Fruit fly (Drosophila melanogaster) whole organism, larva: ENCODE data around the gene CG13390.

Experiments used
- noc ChIP-seq: fragments of 200-800 bp; sonication (Bioruptor generic); optimal IDR thresholded peaks from 3 replicates; lab custom pipeline; 2019; ENCODE audit warnings: missing biosample characterization, mild to moderate bottlenecking, missing genetic modification characterization, moderate library complexity

The CG13390 gene

DNA sequence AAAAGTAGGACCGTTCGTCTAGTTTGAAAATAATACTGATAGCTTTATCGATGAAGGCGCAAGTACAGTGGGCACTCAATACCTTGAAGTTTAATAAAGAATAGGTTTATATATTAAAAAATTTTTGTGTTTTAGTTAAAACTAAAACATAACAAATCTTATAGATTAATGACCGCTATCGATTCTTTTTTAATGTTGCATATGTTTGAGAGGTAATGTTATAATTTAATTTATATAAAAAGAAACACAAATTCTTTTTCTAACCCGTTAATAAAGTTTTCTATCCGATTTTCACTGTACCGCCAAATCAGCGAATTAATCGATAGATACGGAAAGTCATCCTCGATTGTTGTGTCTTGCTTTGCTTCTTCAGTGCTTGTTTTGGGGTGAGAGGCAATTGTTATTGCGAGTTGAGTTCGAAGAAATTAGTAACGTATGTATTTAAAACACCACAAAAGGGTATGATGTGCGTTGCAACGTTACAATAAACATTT is 7.6 kb upstream of the CG13390 start, which contains the start of the genes Dad1 and CG13384:
Dad1 (minus strand) TSS at position 30 of the 494 bp plus-strand sequence.
CG13384 (plus strand) TSS at position 348 of the 494 bp plus-strand sequence.
- TF ChIP-seq noc (tag; lab: Kevin White, UChicago), result peak; percentile 97

DNA sequence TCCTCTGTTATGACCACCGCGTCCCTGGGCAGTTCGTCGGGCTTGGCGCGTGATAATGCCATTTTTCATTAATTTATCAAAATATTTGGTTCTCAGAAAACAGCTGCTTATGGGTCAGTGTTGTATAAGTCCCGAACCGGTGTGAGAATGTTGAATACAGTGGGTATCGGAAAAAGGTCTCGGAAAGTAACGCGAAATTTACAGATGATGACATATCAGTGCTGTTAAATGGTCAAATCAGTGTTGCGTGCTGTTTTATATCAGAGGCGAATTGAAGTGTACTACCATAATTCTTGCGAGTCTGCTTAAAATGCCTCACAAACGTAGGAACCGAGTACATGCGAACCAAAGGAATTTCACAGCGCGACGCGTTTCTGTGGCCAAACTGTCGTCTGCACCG is 6.0 kb upstream of the CG13390 start, which contains the start of the genes CG13392 and Rcd4:
CG13392 (minus strand) TSS at position 162 of the 400 bp plus-strand sequence.
Rcd4 (plus strand) TSS at position 216 of the 400 bp plus-strand sequence.
- TF ChIP-seq noc (tag; lab: Kevin White, UChicago), result peak; percentile 69

DNA sequence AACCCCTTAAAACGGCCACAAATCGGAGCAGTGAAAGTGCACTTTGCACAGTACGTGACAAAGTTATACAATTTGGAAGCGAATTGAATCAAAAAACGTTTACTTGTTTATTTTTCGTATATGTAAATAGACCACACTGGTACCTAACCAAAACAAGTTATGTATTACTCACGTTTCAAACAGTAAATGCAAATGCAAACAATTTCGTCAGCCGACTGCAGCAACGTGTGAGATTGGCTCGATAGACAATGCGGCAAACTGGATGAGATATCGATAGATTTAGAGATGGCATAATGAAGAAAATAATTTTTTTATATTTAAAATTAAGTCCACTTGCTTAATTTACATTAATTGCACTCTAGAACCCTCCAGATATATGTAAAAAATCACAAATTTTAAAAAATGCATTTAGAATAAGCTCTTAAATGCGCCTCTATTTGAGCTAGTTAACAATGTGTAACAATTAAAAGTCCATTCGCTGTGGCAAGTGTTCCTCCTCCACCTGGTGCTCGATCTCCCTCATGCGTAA is 5.0 kb upstream of the CG13390 start, which contains the start of gene AlaRS:
AlaRS (minus strand) TSS at position 257 of the 529 bp plus-strand sequence.
- peak; percentile 70 for TF ChIP-seq noc (tag; lab: Kevin White, UChicago)

dm6 chr2L:8374235-8374634 is 2.4 kb downstream of the CG13390 start, which contains the start of gene Wdr82:
Gene Wdr82, plus strand, starts transcription at chr2L:8374461.
- no peak for TF ChIP-seq noc (tag; lab: Kevin White, UChicago)

- no peak for TF ChIP-seq noc (tag; lab: Kevin White, UChicago)
Measured at dm6 chr2L:8372248-8372647, 4.3 kb downstream of the CG13390 start.

dm6 chr2L:8371354-8371937 is 5.2 kb downstream of the CG13390 start:
- TF ChIP-seq noc (tag; lab: Kevin White, UChicago), result no peak

dm6 chr2L:8370364-8371326 is 6.0 kb downstream of the CG13390 start, which contains the start of gene CG17292:
Gene CG17292, plus strand, starts transcription at chr2L:8370454.
- peak; percentile 70 for TF ChIP-seq noc (tag; lab: Kevin White, UChicago)

DNA sequence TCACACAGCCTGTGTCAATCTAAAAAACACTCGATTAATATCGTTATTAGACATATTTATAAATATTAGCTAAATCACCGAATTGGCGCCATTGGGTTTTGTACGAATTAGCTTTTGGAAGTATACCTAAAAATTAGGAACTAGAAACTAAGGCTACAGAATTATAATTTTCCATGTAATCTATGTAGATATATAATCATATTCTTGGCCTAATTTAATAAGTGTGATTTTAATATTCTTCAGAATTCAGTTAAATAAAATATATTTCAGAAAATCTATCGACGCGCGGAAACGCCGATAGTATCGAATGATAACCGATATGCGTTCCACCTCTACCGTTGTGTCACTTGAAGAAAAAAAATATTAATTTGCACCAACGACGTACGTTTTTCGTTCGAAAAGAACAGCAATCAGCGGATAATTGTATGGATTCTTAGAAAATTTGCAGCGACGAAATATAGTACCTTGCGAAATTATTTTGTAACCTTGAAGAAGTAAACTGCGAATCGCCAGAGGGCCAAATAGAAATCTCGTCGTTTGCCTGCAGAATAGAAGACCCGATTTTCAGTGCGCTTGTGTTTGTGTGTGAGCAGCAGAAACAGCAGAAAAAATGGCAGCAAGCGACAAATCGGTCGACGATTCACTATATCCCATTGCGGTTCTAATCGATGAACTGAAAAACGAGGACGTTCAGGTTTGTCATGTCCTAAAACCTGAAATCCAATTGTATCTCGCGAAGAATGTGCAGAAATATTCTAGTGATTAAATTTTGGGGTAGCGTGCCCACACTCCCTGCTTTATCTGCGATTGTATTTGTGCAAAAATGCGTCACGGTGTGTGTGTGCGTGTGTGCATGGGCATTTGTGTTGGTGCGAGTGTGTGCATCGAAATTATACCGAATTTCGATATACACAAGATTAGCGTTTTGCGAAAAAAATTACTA is 10.6 kb downstream of the CG13390 start, which contains the start of gene Pp2A-29B:
Pp2A-29B (plus strand) TSS at position 338 of the 943 bp plus-strand sequence.
- TF ChIP-seq noc (tag; lab: Kevin White, UChicago), result no peak

DNA sequence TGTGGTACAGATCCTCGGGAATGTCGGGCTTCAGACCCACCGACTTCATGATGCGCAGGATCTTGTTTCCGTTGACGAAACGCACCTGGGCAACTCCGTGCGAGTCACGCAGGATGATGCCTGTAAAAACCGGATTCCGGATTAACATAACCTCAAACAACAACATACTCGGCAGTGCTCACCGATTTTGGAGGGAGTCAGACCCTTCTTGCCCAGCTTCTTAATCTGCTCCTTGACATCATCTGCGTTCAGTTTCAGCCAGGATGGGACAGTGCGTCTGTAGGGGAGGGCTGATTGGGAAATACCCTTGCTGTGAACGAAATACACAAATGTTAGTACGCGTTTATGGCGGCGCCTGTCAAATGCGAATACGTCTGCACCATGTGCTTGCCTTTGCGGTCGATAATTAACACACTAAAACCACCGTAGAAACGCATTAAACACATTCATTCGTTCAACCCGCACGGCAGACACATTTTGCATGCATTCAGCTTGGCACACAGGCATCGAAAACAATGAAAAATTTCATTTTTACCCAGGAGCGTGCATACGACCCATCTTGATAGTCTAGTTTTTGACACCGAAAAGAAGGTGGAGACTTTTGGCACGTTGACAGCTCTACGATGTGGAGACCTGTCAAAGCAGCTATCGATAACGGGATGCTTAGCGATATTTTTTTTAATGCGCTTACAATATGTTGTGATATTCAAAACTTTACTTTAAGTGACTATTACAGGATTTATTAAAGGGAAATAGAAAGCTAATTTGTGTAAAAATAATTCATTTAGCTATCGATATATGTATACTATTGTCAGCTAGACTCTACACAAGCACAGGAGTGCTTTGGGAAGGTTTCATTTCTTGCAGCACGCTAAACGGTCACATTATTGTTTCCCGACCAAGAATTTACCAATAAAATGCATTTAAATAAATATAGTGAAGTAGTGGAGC is 12.3 kb downstream of the CG13390 start, which contains the start of the genes RpS13 and CSN8:
RpS13 (minus strand) TSS at position 657 of the 951 bp plus-strand sequence.
CSN8 (plus strand) TSS at position 850 of the 951 bp plus-strand sequence.
- TF ChIP-seq noc (tag; lab: Kevin White, UChicago), result peak; percentile 31

dm6 chr2L:8362955-8363285 is 13.7 kb downstream of the CG13390 start:
- TF ChIP-seq noc (tag; lab: Kevin White, UChicago), result no peak

DNA sequence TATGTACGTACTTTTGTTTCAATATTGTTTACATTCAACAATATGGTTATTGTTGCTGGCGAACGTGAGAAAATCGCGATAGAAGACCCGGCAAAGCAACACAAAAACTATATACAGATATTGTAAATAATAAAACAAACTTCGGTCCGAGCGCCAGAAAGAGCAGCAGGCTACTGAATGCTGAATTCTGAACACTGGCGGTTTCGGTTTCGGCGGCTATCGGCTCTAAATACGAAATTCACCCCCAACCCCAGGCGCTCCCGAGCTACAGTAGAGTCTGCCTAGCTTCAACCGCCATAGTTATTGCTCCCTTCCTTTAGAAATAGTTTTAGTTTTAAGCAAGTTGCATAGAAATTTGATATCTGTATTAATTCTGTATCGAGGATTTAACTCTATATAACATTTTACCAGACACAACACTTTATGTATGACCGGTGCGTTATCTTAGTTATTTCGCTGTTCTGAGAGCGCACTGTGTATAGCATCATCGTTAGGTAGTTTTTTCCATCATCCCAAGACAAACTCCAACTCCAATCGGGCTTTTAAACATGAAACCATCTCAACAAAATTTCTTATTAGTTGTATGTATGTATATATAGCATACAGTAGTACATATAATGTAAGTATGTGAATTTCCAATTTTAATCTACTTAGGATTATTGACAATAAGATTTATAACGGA is 14.2 kb downstream of the CG13390 start, which contains the start of gene CG7627:
CG7627 (minus strand) TSS at position 197 of the 682 bp plus-strand sequence.
- TF ChIP-seq noc (tag; lab: Kevin White, UChicago), result peak; percentile 88

DNA sequence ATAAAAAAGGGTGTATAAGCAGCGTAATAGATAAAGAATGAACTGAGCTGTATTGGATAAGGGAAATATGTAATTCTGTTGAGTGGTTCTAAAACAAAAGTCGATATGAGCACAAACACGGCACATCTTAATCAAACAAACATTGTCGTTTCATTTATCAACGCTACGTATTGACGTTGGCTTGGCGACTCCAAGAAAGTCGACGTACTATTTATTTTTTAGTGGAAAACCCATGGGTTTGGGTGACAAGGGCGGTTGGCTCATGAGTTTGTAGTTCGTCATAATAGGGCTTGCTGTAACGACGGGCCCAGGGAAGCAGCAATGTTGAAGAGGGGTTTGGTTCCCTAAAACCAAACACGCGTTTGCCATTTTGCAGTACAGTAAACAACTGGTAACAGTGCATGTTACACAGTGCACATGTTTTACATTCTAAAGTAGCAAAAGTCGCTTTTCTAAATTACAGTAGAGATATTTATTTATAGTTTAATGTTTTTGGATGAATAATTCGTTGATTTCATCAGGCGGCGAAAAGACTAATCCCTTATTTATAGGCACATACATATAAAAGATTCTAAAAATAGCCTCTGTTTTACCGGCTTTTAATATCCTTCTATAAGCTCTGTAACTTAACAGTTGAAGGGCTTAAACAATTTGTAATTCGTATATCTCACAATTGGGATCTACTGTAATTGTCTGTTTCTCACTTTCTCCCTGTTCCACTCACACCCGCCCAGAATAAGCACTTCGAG is 15.2 kb downstream of the CG13390 start:
- no peak for TF ChIP-seq noc (tag; lab: Kevin White, UChicago)
